Fruit fly (Drosophila melanogaster): Measurements from ENCODE around the gene CG34269.

Gene CG34269

dm6 chr3L:536104-536503 is 8.0 kb downstream of the CG34269 start:
- TF ChIP-seq psq (optimal IDR thresholded peaks at IDR 0.05) = no peak
- no peak for TF ChIP-seq EcR (GFP tag; optimal IDR thresholded peaks at IDR 0.05)
- TF ChIP-seq usp (GFP tag; optimal IDR thresholded peaks at IDR 0.05) = no peak
- no peak for TF ChIP-seq Dll (optimal IDR thresholded peaks at IDR 0.05)
- no peak for TF ChIP-seq pan (optimal IDR thresholded peaks at IDR 0.05)
- no peak for TF ChIP-seq CG8478 (optimal IDR thresholded peaks at IDR 0.05)

- TF ChIP-seq usp (GFP tag; optimal IDR thresholded peaks at IDR 0.05) (no peak), Dll (optimal IDR thresholded peaks at IDR 0.05) (no peak), pan (optimal IDR thresholded peaks at IDR 0.05) (no peak), EcR (GFP tag; optimal IDR thresholded peaks at IDR 0.05) (no peak), psq (optimal IDR thresholded peaks at IDR 0.05) (no peak), CG8478 (optimal IDR thresholded peaks at IDR 0.05) (no peak)
These were observed 11.4 kb downstream of the CG34269 start for dm6 chr3L:539383-540088.

dm6 chr3L:540089-540407 is 11.9 kb downstream of the CG34269 start:
- TF ChIP-seq CG8478 (optimal IDR thresholded peaks at IDR 0.05) = no peak

dm6 chr3L:540432-540973 is 12.4 kb downstream of the CG34269 start, which contains the start of the genes klar and BORCS6:
Gene klar, minus strand, starts transcription at chr3L:540614.
Gene BORCS6, plus strand, starts transcription at chr3L:540851.
- TF ChIP-seq EcR (GFP tag; optimal IDR thresholded peaks at IDR 0.05) (peak in 1 of 2 experiments; percentile 2), pan (optimal IDR thresholded peaks at IDR 0.05) (no peak)

dm6 chr3L:542863-543635 is 14.9 kb downstream of the CG34269 start, which contains the start of the genes Cypl and Hipk:
Gene Cypl, minus strand, starts transcription at chr3L:542931.
Gene Hipk, plus strand, starts transcription at chr3L:543060.
- no peak for TF ChIP-seq usp (GFP tag; optimal IDR thresholded peaks at IDR 0.05)
- TF ChIP-seq EcR (GFP tag; optimal IDR thresholded peaks at IDR 0.05) = peak in 1 of 2 experiments; percentile 12
- TF ChIP-seq psq (optimal IDR thresholded peaks at IDR 0.05) = no peak
- TF ChIP-seq Dll (optimal IDR thresholded peaks at IDR 0.05) = peak; percentile 80
- TF ChIP-seq CG8478 (optimal IDR thresholded peaks at IDR 0.05) = peak; percentile 18
- no peak for TF ChIP-seq pan (optimal IDR thresholded peaks at IDR 0.05)

- peak; percentile 61 for TF ChIP-seq pan (optimal IDR thresholded peaks at IDR 0.05)
- TF ChIP-seq EcR (GFP tag; optimal IDR thresholded peaks at IDR 0.05) = no peak
These were observed 16.1 kb downstream of the CG34269 start for dm6 chr3L:544203-544602.

- TF ChIP-seq usp (GFP tag; optimal IDR thresholded peaks at IDR 0.05) (no peak), CG8478 (optimal IDR thresholded peaks at IDR 0.05) (no peak), pan (optimal IDR thresholded peaks at IDR 0.05) (peak; percentile 83)
These were observed 17.5 kb downstream of the CG34269 start for dm6 chr3L:545512-546161.

dm6 chr3L:546819-547441 is 18.8 kb downstream of the CG34269 start:
- TF ChIP-seq pan (optimal IDR thresholded peaks at IDR 0.05) = no peak
- no peak for TF ChIP-seq CG8478 (optimal IDR thresholded peaks at IDR 0.05)
- no peak for TF ChIP-seq psq (optimal IDR thresholded peaks at IDR 0.05)
- no peak for TF ChIP-seq usp (GFP tag; optimal IDR thresholded peaks at IDR 0.05)
- no peak for TF ChIP-seq EcR (GFP tag; optimal IDR thresholded peaks at IDR 0.05)
- no peak for TF ChIP-seq Dll (optimal IDR thresholded peaks at IDR 0.05)

- TF ChIP-seq CG8478 (optimal IDR thresholded peaks at IDR 0.05) (no peak), EcR (GFP tag; optimal IDR thresholded peaks at IDR 0.05) (no peak), usp (GFP tag; optimal IDR thresholded peaks at IDR 0.05) (no peak), pan (optimal IDR thresholded peaks at IDR 0.05) (no peak)
These were observed 20.4 kb downstream of the CG34269 start for dm6 chr3L:548304-549198.

- TF ChIP-seq EcR (GFP tag; optimal IDR thresholded peaks at IDR 0.05) (peak in 1 of 2 experiments; percentile 3), CG8478 (optimal IDR thresholded peaks at IDR 0.05) (no peak), psq (optimal IDR thresholded peaks at IDR 0.05) (no peak)
These were observed 22.1 kb downstream of the CG34269 start for dm6 chr3L:550082-550827.

dm6 chr3L:550828-551094 is 22.6 kb downstream of the CG34269 start:
- TF ChIP-seq usp (GFP tag; optimal IDR thresholded peaks at IDR 0.05) (no peak), EcR (GFP tag; optimal IDR thresholded peaks at IDR 0.05) (no peak), psq (optimal IDR thresholded peaks at IDR 0.05) (no peak), Dll (optimal IDR thresholded peaks at IDR 0.05) (no peak)
